Worm (Caenorhabditis elegans) whole organism, L3 larva: ENCODE measurements around the gene ZK836.3.

Experiments used
- R02D3.7 ChIP-seq: fragments of 150-350 bp; optimal IDR thresholded peaks from 2 replicates; lab custom pipeline; 2014; ENCODE audit warnings: missing biosample characterization, missing genetic modification characterization
- ZK546.5 ChIP-seq: sonication (generic microtip); optimal IDR thresholded peaks from 2 replicates; lab custom pipeline; 2017; ENCODE audit warnings: missing biosample characterization, missing genetic modification characterization
- aly-2 ChIP-seq: fragments of 150-350 bp; optimal IDR thresholded peaks from 2 replicates; lab custom pipeline; 2014; ENCODE audit warnings: missing biosample characterization, missing genetic modification characterization
- ama-1 ChIP-seq: fragments of 150-350 bp; optimal IDR thresholded peaks from 2 replicates; lab custom pipeline; 2018
- ceh-16 ChIP-seq: sonication (generic microtip); optimal IDR thresholded peaks from 2 replicates; lab custom pipeline; 2017; ENCODE audit warnings: missing biosample characterization, missing genetic modification characterization
- ceh-28 ChIP-seq: fragments of 150-350 bp; optimal IDR thresholded peaks from 2 replicates; lab custom pipeline; 2014; ENCODE audit warnings: missing biosample characterization, missing genetic modification reagents, missing genetic modification characterization
- daf-12 ChIP-seq: fragments of 150-350 bp; optimal IDR thresholded peaks from 2 replicates; lab custom pipeline; 2014; ENCODE audit warnings: missing biosample characterization, missing genetic modification reagents, missing genetic modification characterization
- egl-27 ChIP-seq: sonication (generic microtip); optimal IDR thresholded peaks from 4 replicates; lab custom pipeline; 2017; ENCODE audit warnings: missing biosample characterization, missing genetic modification reagents, missing genetic modification characterization
- egl-5 ChIP-seq: fragments of 150-350 bp; optimal IDR thresholded peaks from 2 replicates; lab custom pipeline; 2017; ENCODE audit warnings: missing biosample characterization, missing genetic modification reagents, missing genetic modification characterization, inconsistent platforms
- elt-1 ChIP-seq: fragments of 150-350 bp; optimal IDR thresholded peaks from 2 replicates; lab custom pipeline; 2014; ENCODE audit warnings: missing biosample characterization, missing genetic modification characterization
- elt-2 ChIP-seq: sonication (generic microtip); optimal IDR thresholded peaks from 2 replicates; lab custom pipeline; 2016; ENCODE audit warnings: missing genetic modification reagents, mild to moderate bottlenecking, missing genetic modification characterization, missing compliant biosample characterization
- elt-3 ChIP-seq, 3 experiments: fragments of 150-350 bp in 1 of 3; sonication (generic microtip) in 2 of 3; optimal IDR thresholded peaks; 2 replicates in 2 of 3; 4 replicates in 1 of 3; lab custom pipeline; 2014 to 2017; ENCODE audit warnings: missing biosample characterization in 3 of 3, missing genetic modification characterization in 3 of 3
- eor-1 ChIP-seq, 2 experiments: fragments of 150-350 bp; optimal IDR thresholded peaks; 2 replicates each; lab custom pipeline; 2014 to 2018; ENCODE audit warnings: missing biosample characterization in 2 of 2, missing genetic modification characterization in 2 of 2
- hmg-11 ChIP-seq: sonication (generic microtip); optimal IDR thresholded peaks from 2 replicates; lab custom pipeline; 2016; ENCODE audit warnings: missing genetic modification characterization, missing compliant biosample characterization
- jun-1 ChIP-seq: fragments of 150-350 bp; optimal IDR thresholded peaks from 2 replicates; lab custom pipeline; 2014; ENCODE audit warnings: missing biosample characterization, missing genetic modification reagents, missing genetic modification characterization
- lin-15B ChIP-seq: fragments of 150-350 bp; optimal IDR thresholded peaks from 2 replicates; lab custom pipeline; 2014; ENCODE audit warnings: missing biosample characterization, missing genetic modification characterization
- lin-39 ChIP-seq: fragments of 150-350 bp; optimal IDR thresholded peaks from 2 replicates; lab custom pipeline; 2018; ENCODE audit warnings: missing biosample characterization, missing genetic modification reagents, missing genetic modification characterization
- lsy-12 ChIP-seq: sonication (generic microtip); optimal IDR thresholded peaks from 2 replicates; lab custom pipeline; 2016; ENCODE audit warnings: mild to moderate bottlenecking, missing genetic modification characterization, missing compliant biosample characterization
- mml-1 ChIP-seq: fragments of 150-350 bp; sonication (generic microtip); optimal IDR thresholded peaks from 3 replicates; lab custom pipeline; 2014; ENCODE audit warnings: missing biosample characterization, missing genetic modification characterization
- nfya-1 ChIP-seq: sonication (generic microtip); optimal IDR thresholded peaks from 2 replicates; lab custom pipeline; 2017; ENCODE audit warnings: missing genetic modification characterization, mild to moderate bottlenecking, missing compliant biosample characterization, antibody characterized with exemption, moderate library complexity; ENCODE audit not compliant: insufficient read depth
- nhr-11 ChIP-seq: fragments of 150-350 bp; optimal IDR thresholded peaks from 2 replicates; lab custom pipeline; 2014; ENCODE audit warnings: missing biosample characterization, missing genetic modification characterization
- nhr-12 ChIP-seq: fragments of 150-350 bp; optimal IDR thresholded peaks from 2 replicates; lab custom pipeline; 2014; ENCODE audit warnings: missing biosample characterization, missing genetic modification characterization
- nhr-23 ChIP-seq: fragments of 150-350 bp; optimal IDR thresholded peaks from 2 replicates; lab custom pipeline; 2014; ENCODE audit warnings: missing biosample characterization, missing genetic modification reagents, missing genetic modification characterization
- nhr-237 ChIP-seq: fragments of 150-350 bp; optimal IDR thresholded peaks from 2 replicates; lab custom pipeline; 2014; ENCODE audit warnings: missing biosample characterization, missing genetic modification characterization
- nhr-25 ChIP-seq: sonication (generic microtip); optimal IDR thresholded peaks from 2 replicates; lab custom pipeline; 2017; ENCODE audit warnings: missing biosample characterization, missing genetic modification characterization
- nhr-28 ChIP-seq: fragments of 150-350 bp; optimal IDR thresholded peaks from 2 replicates; lab custom pipeline; 2014; ENCODE audit warnings: missing biosample characterization, missing genetic modification characterization
- nhr-43 ChIP-seq: sonication (generic microtip); optimal IDR thresholded peaks from 2 replicates; lab custom pipeline; 2016; ENCODE audit warnings: mild to moderate bottlenecking, missing genetic modification characterization, missing compliant biosample characterization; ENCODE audit not compliant: poor library complexity, severe bottlenecking
- nhr-77 ChIP-seq: fragments of 150-350 bp; optimal IDR thresholded peaks from 2 replicates; lab custom pipeline; 2014; ENCODE audit warnings: missing biosample characterization, missing genetic modification characterization
- pqm-1 ChIP-seq: fragments of 150-350 bp; optimal IDR thresholded peaks from 2 replicates; lab custom pipeline; 2017; ENCODE audit warnings: missing biosample characterization, missing genetic modification characterization, inconsistent platforms
- tbx-2 ChIP-seq: sonication (generic microtip); optimal IDR thresholded peaks from 2 replicates; lab custom pipeline; 2016; ENCODE audit warnings: mild to moderate bottlenecking, missing genetic modification characterization, missing compliant biosample characterization
- unc-39 ChIP-seq: sonication (generic microtip); optimal IDR thresholded peaks from 4 replicates; lab custom pipeline; 2017; ENCODE audit warnings: missing biosample characterization, missing genetic modification characterization
- zag-1 ChIP-seq: fragments of 150-350 bp; optimal IDR thresholded peaks from 2 replicates; lab custom pipeline; 2014; ENCODE audit warnings: missing biosample characterization, missing genetic modification characterization
- ztf-11 ChIP-seq: fragments of 150-350 bp; optimal IDR thresholded peaks from 2 replicates; lab custom pipeline; 2014; ENCODE audit warnings: missing biosample characterization, missing genetic modification characterization
- ztf-4 ChIP-seq: fragments of 150-350 bp; optimal IDR thresholded peaks from 2 replicates; lab custom pipeline; 2014; ENCODE audit warnings: missing biosample characterization, missing genetic modification characterization

The ZK836.3 gene

ce11 chrV:12167653-12168052, 28.1 kb downstream of the ZK836.3 start, which contains the start of gene col-37:
Gene col-37 (minus strand): TSS chrV:12167753.
- TF ChIP-seq nhr-11 (tag; lab: Kevin White, UChicago) = no peak
- no peak for TF ChIP-seq elt-1 (tag; lab: Kevin White, UChicago)
- no peak for TF ChIP-seq R02D3.7 (tag; lab: Kevin White, UChicago)
- no peak for TF ChIP-seq elt-3 (tag; optimal IDR thresholded peaks at IDR 0.05; lab: Kevin White, UChicago)
- TF ChIP-seq, all 47 proteins: peak for 0

ce11 chrV:12167031-12167430, 28.7 kb downstream of the ZK836.3 start:
- TF ChIP-seq nhr-23 (tag; lab: Kevin White, UChicago) = no peak
- no peak for TF ChIP-seq pqm-1 (tag; lab: Kevin White, UChicago)
- TF ChIP-seq egl-27 (tag; lab: Kevin White, UChicago) = no peak
- TF ChIP-seq jun-1 = no peak
- TF ChIP-seq ztf-4 (tag; lab: Kevin White, UChicago) = no peak
- no peak for TF ChIP-seq lin-15B (tag; lab: Kevin White, UChicago)
- TF ChIP-seq daf-12 (tag; lab: Kevin White, UChicago) = no peak
- no peak for TF ChIP-seq ceh-16
- TF ChIP-seq, all 47 proteins: peak for 0

DNA sequence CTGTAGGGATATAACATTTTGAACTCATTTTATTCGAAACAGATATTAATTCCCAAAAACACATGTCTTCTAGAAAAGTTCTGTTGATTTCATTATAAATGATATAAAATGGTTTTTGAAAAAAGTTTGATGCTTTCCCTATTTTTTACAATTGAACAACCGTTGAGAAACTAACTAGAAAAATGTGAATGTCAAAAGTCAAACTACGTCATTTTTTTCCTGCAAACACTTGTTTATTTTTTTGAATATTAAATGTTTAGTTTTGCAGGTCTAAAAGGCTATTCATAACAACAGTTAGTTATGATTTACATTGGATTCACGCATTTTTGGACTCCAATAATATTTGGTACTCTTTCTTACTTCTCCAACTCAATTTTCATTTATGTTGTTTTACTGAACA, 32.8 kb downstream of the ZK836.3 start, which contains the start of gene srj-4:
srj-4 (plus strand) TSS at position 301 of the 400 bp plus-strand sequence.
- TF ChIP-seq nfya-1 (tag; lab: Kevin White, UChicago) (no peak), ztf-4 (tag; lab: Kevin White, UChicago) (no peak), elt-3 (tag; optimal IDR thresholded peaks at IDR 0.05; lab: Kevin White, UChicago) (no peak), tbx-2 (no peak), eor-1 (tag; optimal IDR thresholded peaks at IDR 0.05; lab: Kevin White, UChicago) (no peak), pqm-1 (tag; lab: Kevin White, UChicago) (no peak), lin-39 (tag; lab: Kevin White, UChicago) (no peak), elt-2 (tag; lab: Kevin White, UChicago) (no peak), nhr-77 (tag; lab: Kevin White, UChicago) (no peak), nhr-28 (no peak), ztf-11 (no peak), ceh-28 (tag; lab: Kevin White, UChicago) (no peak), R02D3.7 (tag; lab: Kevin White, UChicago) (no peak)

ce11 chrV:12162220-12162619, 33.5 kb downstream of the ZK836.3 start, which contains the start of gene C27A7.5:
Gene C27A7.5 (minus strand): TSS chrV:12162320.
- TF ChIP-seq elt-1 (tag; lab: Kevin White, UChicago) (no peak), elt-3 (tag; optimal IDR thresholded peaks at IDR 0.05; lab: Kevin White, UChicago) (no peak), nhr-43 (tag; lab: Kevin White, UChicago) (no peak), R02D3.7 (tag; lab: Kevin White, UChicago) (no peak), nhr-25 (tag; lab: Kevin White, UChicago) (no peak), egl-5 (tag; lab: Kevin White, UChicago) (no peak), ztf-4 (tag; lab: Kevin White, UChicago) (no peak), lin-39 (tag; lab: Kevin White, UChicago) (no peak), zag-1 (tag; lab: Kevin White, UChicago) (no peak), unc-39 (no peak)

DNA sequence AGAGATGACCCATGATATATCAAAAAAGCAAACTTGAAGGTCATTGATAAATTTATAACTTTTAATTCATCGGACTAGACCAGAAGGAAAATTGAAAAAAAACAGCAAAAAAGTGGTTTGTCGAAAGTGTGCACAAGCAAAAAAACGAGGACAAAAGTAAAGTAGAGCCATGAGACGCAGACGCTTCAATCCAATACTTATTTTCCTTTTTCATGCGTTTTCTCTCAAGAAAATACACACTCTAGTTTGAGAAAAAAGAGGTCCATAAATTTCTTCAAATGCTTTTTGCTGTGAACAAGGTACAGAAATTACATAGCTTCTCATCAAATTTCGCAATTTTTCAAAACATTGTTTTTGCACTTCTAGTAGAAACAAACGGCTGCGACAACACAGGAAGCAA, 34.6 kb downstream of the ZK836.3 start:
- TF ChIP-seq lin-39 (tag; lab: Kevin White, UChicago) (no peak), nhr-43 (tag; lab: Kevin White, UChicago) (no peak), R02D3.7 (tag; lab: Kevin White, UChicago) (no peak), ama-1 (lab: Kevin White, UChicago) (no peak), nfya-1 (tag; lab: Kevin White, UChicago) (peak; percentile 15), nhr-237 (tag; lab: Kevin White, UChicago) (no peak), unc-39 (no peak), hmg-11 (tag; lab: Kevin White, UChicago) (peak; percentile 34)

- TF ChIP-seq ZK546.5 (tag; lab: Kevin White, UChicago) = no peak
- TF ChIP-seq egl-5 (tag; lab: Kevin White, UChicago) = peak; percentile 35
- TF ChIP-seq ama-1 (lab: Kevin White, UChicago) = no peak
- TF ChIP-seq nhr-25 (tag; lab: Kevin White, UChicago) = peak; percentile 51
- TF ChIP-seq mml-1 (tag; lab: Kevin White, UChicago) = no peak
- TF ChIP-seq nhr-23 (tag; lab: Kevin White, UChicago) = no peak
- TF ChIP-seq nfya-1 (tag; lab: Kevin White, UChicago) = no peak
- TF ChIP-seq aly-2 = no peak
- TF ChIP-seq nhr-12 = no peak
- TF ChIP-seq lsy-12 (tag; lab: Kevin White, UChicago) = no peak
- TF ChIP-seq ceh-16 = no peak
- TF ChIP-seq eor-1 (tag; optimal IDR thresholded peaks at IDR 0.05; lab: Kevin White, UChicago) = no peak
- TF ChIP-seq unc-39 = no peak
These were observed 35.8 kb downstream of the ZK836.3 start for ce11 chrV:12159975-12160374.
